Worm (Caenorhabditis elegans): ENCODE data around the gene hog-1.

hog-1 gene

DNA sequence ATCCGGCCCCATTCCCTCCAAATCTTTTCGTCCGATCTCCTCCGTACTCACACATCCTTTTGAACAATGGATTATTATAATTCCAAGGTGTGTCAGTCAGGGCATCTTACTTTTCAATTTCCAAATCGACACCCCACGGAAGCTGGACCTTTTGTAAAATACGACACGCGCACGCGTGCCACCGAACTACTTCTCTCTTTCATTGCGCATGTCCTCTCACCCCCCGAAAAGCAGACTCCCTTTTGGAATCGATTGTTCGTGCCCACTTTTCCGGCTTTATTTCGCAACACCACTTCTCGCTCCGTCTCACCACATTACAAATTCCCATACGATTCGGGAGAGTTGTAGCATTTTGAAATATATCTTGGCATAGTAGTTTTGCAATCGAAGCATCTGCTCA is 6.8 kb downstream of the hog-1 start:
- no peak for TF ChIP-seq lim-7 (GFP tag; IDR thresholded peaks at IDR 0.05)
- peak; percentile 24 for TF ChIP-seq hlh-30 (tag; optimal IDR thresholded peaks at IDR 0.05; ENCODE audit: insufficient read depth)
- no peak for TF ChIP-seq ceh-44 (GFP tag; IDR thresholded peaks at IDR 0.05)
- TF ChIP-seq duxl-1 (tag; optimal IDR thresholded peaks at IDR 0.05; ENCODE audit: poor library complexity) = no peak
- no peak for TF ChIP-seq F49E8.2 (tag; optimal IDR thresholded peaks at IDR 0.05; ENCODE audit: borderline replicate concordance)
- no peak for TF ChIP-seq mxl-3 (GFP tag; optimal IDR thresholded peaks at IDR 0.05)
- TF ChIP-seq F10B5.3 (tag; optimal IDR thresholded peaks at IDR 0.05) = no peak
- TF ChIP-seq D1046.2 (GFP tag; IDR thresholded peaks at IDR 0.05) = no peak
- no peak for TF ChIP-seq Y5F2A.4 (GFP tag; optimal IDR thresholded peaks at IDR 0.05)
- TF ChIP-seq mep-1 (tag; optimal IDR thresholded peaks at IDR 0.05) = peak; percentile 47
- TF ChIP-seq spr-3 (GFP tag; optimal IDR thresholded peaks at IDR 0.05) = no peak
- no peak for TF ChIP-seq lin-38 (GFP tag; IDR thresholded peaks at IDR 0.05)
- TF ChIP-seq hmg-1.1 (GFP tag; IDR thresholded peaks at IDR 0.05) = peak; percentile 64
- peak; percentile 53 for TF ChIP-seq rbr-2 (tag; optimal IDR thresholded peaks at IDR 0.05)
- TF ChIP-seq ceh-28 (tag; optimal IDR thresholded peaks at IDR 0.05) = peak; percentile 46
- no peak for TF ChIP-seq mdt-29 (GFP tag; IDR thresholded peaks at IDR 0.05)
- no peak for TF ChIP-seq ceh-32 (tag; optimal IDR thresholded peaks at IDR 0.05; ENCODE audit: poor library complexity)
- TF ChIP-seq mes-2 (tag; optimal IDR thresholded peaks at IDR 0.05; ENCODE audit: poor library complexity, severe bottlenecking) = peak; percentile 20
- no peak for TF ChIP-seq madf-5 (GFP tag; IDR thresholded peaks at IDR 0.05)
- no peak for TF ChIP-seq Y105C5A.15 (GFP tag; IDR thresholded peaks at IDR 0.05)
- TF ChIP-seq egl-43 (GFP tag; IDR thresholded peaks at IDR 0.05) = peak; percentile 75
- TF ChIP-seq mdl-1 (tag; optimal IDR thresholded peaks at IDR 0.05) = peak in 1 of 2 experiments; percentile 39
- no peak for TF ChIP-seq lin-1 (GFP tag; IDR thresholded peaks at IDR 0.05)
- peak; percentile 7 for TF ChIP-seq hlh-11 (tag; optimal IDR thresholded peaks at IDR 0.05)
- TF ChIP-seq dmd-6 (GFP tag; IDR thresholded peaks at IDR 0.05) = 0 out of 2 replicates have a peak, but pooled peaks have one; percentile 8
- TF ChIP-seq nhr-28 (tag; optimal IDR thresholded peaks at IDR 0.05) = no peak
- TF ChIP-seq Y48G9A.11 (GFP tag; IDR thresholded peaks at IDR 0.05) = no peak
- TF ChIP-seq T26A8.4 (GFP tag; IDR thresholded peaks at IDR 0.05) = peak; percentile 56; the same call in 1 of the 2 replicates
- TF ChIP-seq aha-1 (tag) = peak; percentile 78
- TF ChIP-seq dpl-1 (GFP tag; optimal IDR thresholded peaks at IDR 0.05) = no peak
- no peak for TF ChIP-seq nhr-48 (tag; optimal IDR thresholded peaks at IDR 0.05)
- TF ChIP-seq nhr-76 (tag; optimal IDR thresholded peaks at IDR 0.05) = no peak
- peak in 1 of 2 experiments; percentile 50 for TF ChIP-seq lsy-2 (tag; optimal IDR thresholded peaks at IDR 0.05)
- TF ChIP-seq pqm-1 (tag; optimal IDR thresholded peaks at IDR 0.05) = no peak
- peak; percentile 16 for TF ChIP-seq F37D6.2 (tag; optimal IDR thresholded peaks at IDR 0.05)
- 0 out of 2 replicates have a peak, but pooled peaks have one; percentile 43 for TF ChIP-seq ctbp-1 (GFP tag; IDR thresholded peaks at IDR 0.05)

- TF ChIP-seq daf-8 (GFP tag; IDR thresholded peaks at IDR 0.05) = no peak
- TF ChIP-seq zag-1 (tag; optimal IDR thresholded peaks at IDR 0.05) = peak; percentile 78
- peak; percentile 100 for TF ChIP-seq aha-1 (tag)
- TF ChIP-seq madf-5 (GFP tag; IDR thresholded peaks at IDR 0.05) = peak in 1 of 2 experiments; percentile 74; a peak in 2 of 4 replicates
- peak; percentile 100 for TF ChIP-seq hlh-30 (tag; optimal IDR thresholded peaks at IDR 0.05; ENCODE audit: insufficient read depth)
- TF ChIP-seq lsy-2 (tag; optimal IDR thresholded peaks at IDR 0.05) = peak; percentile 92 to 97
- peak; percentile 80 for TF ChIP-seq ceh-32 (tag; optimal IDR thresholded peaks at IDR 0.05; ENCODE audit: poor library complexity)
- TF ChIP-seq ztf-7 (tag; optimal IDR thresholded peaks at IDR 0.05) = peak; percentile 91
- peak; percentile 90 for TF ChIP-seq cey-2 (tag; optimal IDR thresholded peaks at IDR 0.05; ENCODE audit: borderline replicate concordance, insufficient read depth)
- TF ChIP-seq nhr-10 (tag; optimal IDR thresholded peaks at IDR 0.05) = peak; percentile 92
- no peak for TF ChIP-seq lin-39 (tag; optimal IDR thresholded peaks at IDR 0.05)
- TF ChIP-seq mdt-29 (GFP tag; IDR thresholded peaks at IDR 0.05) = peak; percentile 94
- peak; percentile 93 for TF ChIP-seq dmd-9 (GFP tag; IDR thresholded peaks at IDR 0.05)
- peak; percentile 99 for TF ChIP-seq lin-38 (GFP tag; IDR thresholded peaks at IDR 0.05)
- peak; percentile 50 for TF ChIP-seq R02D3.7 (tag; optimal IDR thresholded peaks at IDR 0.05)
- TF ChIP-seq pha-4 (GFP tag; IDR thresholded peaks at IDR 0.05) = peak; percentile 97
- peak; percentile 72 for TF ChIP-seq pha-4 (tag; optimal IDR thresholded peaks at IDR 0.05)
- peak; percentile 92 for TF ChIP-seq Y75B8A.6 (GFP tag; IDR thresholded peaks at IDR 0.05)
- peak; percentile 91 for TF ChIP-seq lin-29 (GFP tag; IDR thresholded peaks at IDR 0.05)
- TF ChIP-seq gei-8 (GFP tag; optimal IDR thresholded peaks at IDR 0.05) = peak; percentile 94
- peak; percentile 78 for TF ChIP-seq vab-7 (GFP tag; IDR thresholded peaks at IDR 0.05)
These were observed 12.9 kb downstream of the hog-1 start, which contains the start of gene puf-9 for ce11 chrX:5841060-5841642. Gene puf-9 (plus strand): TSS chrX:5841592.
